Worm (Caenorhabditis elegans) whole organism, mixed stage, embryonic: ENCODE results near the gene oac-58.

ENCODE experiments used
- elt-3 ChIP-seq: fragments of 150-350 bp; optimal IDR thresholded peaks from 2 replicates; lab custom pipeline; 2014; ENCODE audit warnings: missing biosample characterization, missing genetic modification characterization
- nhr-28 ChIP-seq: fragments of 150-350 bp; optimal IDR thresholded peaks from 2 replicates; lab custom pipeline; 2014; ENCODE audit warnings: missing biosample characterization, missing genetic modification characterization
- snpc-4 ChIP-seq: fragments of 150-350 bp; optimal IDR thresholded peaks from 2 replicates; lab custom pipeline; 2014; ENCODE audit warnings: missing biosample characterization, missing genetic modification characterization

ce11 chrIV:12268272-12269045 is 43.0 kb downstream of the oac-58 start, which contains the start of the genes ppm-1.H and rpl-34:
- TF ChIP-seq nhr-28 (tag; lab: Kevin White, UChicago) (no peak), elt-3 (tag; lab: Kevin White, UChicago) (no peak), snpc-4 (tag; lab: Kevin White, UChicago) (no peak)
